Worm (Caenorhabditis elegans): ENCODE data around the gene Y46B2A.4.

Gene Y46B2A.4

ce11 chrII:861564-861963 is at the start of gene Y46B2A.4:
TSS of gene Y46B2A.4 (plus strand) at chrII:861864.
- TF ChIP-seq snpc-4 (tag; optimal IDR thresholded peaks at IDR 0.05) (no peak), elt-1 (tag; optimal IDR thresholded peaks at IDR 0.05) (no peak), ztf-4 (tag; optimal IDR thresholded peaks at IDR 0.05) (no peak), egl-5 (tag; optimal IDR thresholded peaks at IDR 0.05) (no peak), lin-39 (tag; optimal IDR thresholded peaks at IDR 0.05) (no peak), nhr-76 (tag; optimal IDR thresholded peaks at IDR 0.05) (no peak), lsy-12 (tag; optimal IDR thresholded peaks at IDR 0.05) (no peak)

ce11 chrII:812917-813316 is 48.7 kb upstream of the Y46B2A.4 start, which contains the start of gene F46F5.5:
TSS of gene F46F5.5 (minus strand) at chrII:813017.
- TF ChIP-seq fkh-10 (GFP tag; optimal IDR thresholded peaks at IDR 0.05) (no peak), ztf-11 (tag; optimal IDR thresholded peaks at IDR 0.05) (no peak), ceh-9 (tag; optimal IDR thresholded peaks at IDR 0.05) (no peak), hmg-11 (tag; optimal IDR thresholded peaks at IDR 0.05) (no peak), R02D3.7 (tag; optimal IDR thresholded peaks at IDR 0.05) (no peak), mdl-1 (tag; optimal IDR thresholded peaks at IDR 0.05) (no peak), nhr-237 (tag; optimal IDR thresholded peaks at IDR 0.05) (no peak), mml-1 (tag; optimal IDR thresholded peaks at IDR 0.05) (no peak), sea-2 (GFP tag; optimal IDR thresholded peaks at IDR 0.05) (no peak), nhr-67 (tag; optimal IDR thresholded peaks at IDR 0.05) (no peak), aly-2 (tag; optimal IDR thresholded peaks at IDR 0.05) (no peak), elt-1 (tag; optimal IDR thresholded peaks at IDR 0.05) (no peak), pqm-1 (tag; optimal IDR thresholded peaks at IDR 0.05) (no peak), nhr-76 (tag; optimal IDR thresholded peaks at IDR 0.05) (no peak), nfya-1 (tag; optimal IDR thresholded peaks at IDR 0.05; ENCODE audit: insufficient read depth) (no peak)

ce11 chrII:814737-815136 is 46.9 kb upstream of the Y46B2A.4 start, which contains the start of gene msrp-3:
TSS of gene msrp-3 (minus strand) at chrII:814837.
- TF ChIP-seq nhr-76 (tag; optimal IDR thresholded peaks at IDR 0.05) (no peak), nhr-25 (tag; optimal IDR thresholded peaks at IDR 0.05) (no peak), nhr-77 (tag; optimal IDR thresholded peaks at IDR 0.05) (no peak), zag-1 (tag; optimal IDR thresholded peaks at IDR 0.05) (no peak), lin-39 (tag; optimal IDR thresholded peaks at IDR 0.05) (no peak), egl-27 (tag; optimal IDR thresholded peaks at IDR 0.05) (no peak), unc-39 (tag; optimal IDR thresholded peaks at IDR 0.05) (no peak), nhr-23 (tag; optimal IDR thresholded peaks at IDR 0.05) (no peak), ztf-11 (tag; optimal IDR thresholded peaks at IDR 0.05) (no peak), unc-62 (GFP tag; optimal IDR thresholded peaks at IDR 0.05) (no peak), ceh-16 (tag; optimal IDR thresholded peaks at IDR 0.05) (no peak), nhr-12 (tag; optimal IDR thresholded peaks at IDR 0.05) (no peak), fos-1 (tag; optimal IDR thresholded peaks at IDR 0.05) (no peak), skn-1 (tag; optimal IDR thresholded peaks at IDR 0.05) (no peak), aly-2 (tag; optimal IDR thresholded peaks at IDR 0.05) (no peak), pqm-1 (tag; optimal IDR thresholded peaks at IDR 0.05) (no peak), daf-12 (tag; optimal IDR thresholded peaks at IDR 0.05) (no peak), nhr-237 (tag; optimal IDR thresholded peaks at IDR 0.05) (no peak), nhr-28 (tag; optimal IDR thresholded peaks at IDR 0.05) (no peak), pha-4 (tag; optimal IDR thresholded peaks at IDR 0.05) (no peak)

ce11 chrII:820519-820918 is 41.1 kb upstream of the Y46B2A.4 start, which contains the start of gene F46F5.7:
TSS of gene F46F5.7 (minus strand) at chrII:820619.
- TF ChIP-seq lin-15B (tag; optimal IDR thresholded peaks at IDR 0.05) (no peak), nhr-67 (tag; optimal IDR thresholded peaks at IDR 0.05) (no peak), fkh-10 (GFP tag; optimal IDR thresholded peaks at IDR 0.05) (no peak), ZK546.5 (tag; optimal IDR thresholded peaks at IDR 0.05) (no peak), lsy-12 (tag; optimal IDR thresholded peaks at IDR 0.05) (no peak), pha-4 (tag; optimal IDR thresholded peaks at IDR 0.05) (no peak), mml-1 (tag; optimal IDR thresholded peaks at IDR 0.05) (no peak), ceh-82 (tag; optimal IDR thresholded peaks at IDR 0.05) (no peak), skn-1 (tag; optimal IDR thresholded peaks at IDR 0.05) (no peak), fkh-2 (tag; optimal IDR thresholded peaks at IDR 0.05) (no peak), fos-1 (tag; optimal IDR thresholded peaks at IDR 0.05) (no peak), pqm-1 (tag; optimal IDR thresholded peaks at IDR 0.05) (no peak)
